Worm (Caenorhabditis elegans): Measurements from ENCODE around the gene K09E9.3.

DNA sequence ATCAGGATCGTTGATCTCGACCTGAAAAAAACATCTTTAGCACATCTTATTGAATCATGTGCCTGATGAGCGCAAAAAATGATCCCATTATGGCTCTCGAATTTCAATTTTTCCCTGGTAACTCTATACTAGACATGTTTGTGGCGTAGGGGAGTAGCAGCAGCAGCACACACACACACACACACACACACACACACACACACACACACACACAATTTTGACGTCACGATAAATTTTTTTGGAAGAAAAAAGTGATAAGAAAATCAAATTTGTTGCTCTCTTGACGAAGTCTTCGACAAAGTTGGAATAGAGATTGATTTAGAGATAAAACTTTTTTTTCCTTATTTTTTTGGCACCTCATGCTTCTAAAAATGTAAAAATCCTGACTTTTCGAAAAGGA, 16.0 kb upstream of the K09E9.3 start:
- TF ChIP-seq egl-27 (tag; optimal IDR thresholded peaks at IDR 0.05): no peak
- TF ChIP-seq unc-62 (GFP tag; optimal IDR thresholded peaks at IDR 0.05): no peak
- no peak for TF ChIP-seq lsy-2 (tag; optimal IDR thresholded peaks at IDR 0.05)
- TF ChIP-seq nhr-11 (tag; optimal IDR thresholded peaks at IDR 0.05): no peak
- no peak for TF ChIP-seq fos-1 (tag; optimal IDR thresholded peaks at IDR 0.05)
- TF ChIP-seq C34F6.9 (tag; optimal IDR thresholded peaks at IDR 0.05): no peak
- no peak for TF ChIP-seq ztf-4 (tag; optimal IDR thresholded peaks at IDR 0.05)
- no peak for TF ChIP-seq ama-1 (optimal IDR thresholded peaks at IDR 0.05)
- TF ChIP-seq lin-39 (tag; optimal IDR thresholded peaks at IDR 0.05): no peak
- no peak for TF ChIP-seq nhr-23 (tag; optimal IDR thresholded peaks at IDR 0.05)
- TF ChIP-seq snpc-4 (tag; optimal IDR thresholded peaks at IDR 0.05): no peak
- no peak for TF ChIP-seq peb-1 (tag; optimal IDR thresholded peaks at IDR 0.05)
- no peak for TF ChIP-seq ceh-82 (tag; optimal IDR thresholded peaks at IDR 0.05)
